Fruit fly (Drosophila melanogaster): ENCODE data around the gene CG42654.

Gene CG42654

dm6 chr3L:19922833-19923745 is 31.2 kb downstream of the CG42654 start, which contains the start of gene Pfdn6 (continued):
- TF ChIP-seq pb (GFP tag; optimal IDR thresholded peaks at IDR 0.05) (peak; percentile 57), dmrt11E (tag; optimal IDR thresholded peaks at IDR 0.05) (peak; percentile 82), CG3995 (GFP tag; optimal IDR thresholded peaks at IDR 0.05) (peak; percentile 44), Med (GFP tag) (peak; percentile 96), inv (GFP tag; IDR thresholded peaks at IDR 0.05; ENCODE audit: partially characterized antibody) (peak; percentile 82), dysf (GFP tag; IDR thresholded peaks at IDR 0.05) (peak; percentile 91), cad (GFP tag; optimal IDR thresholded peaks at IDR 0.05) (no peak), Myb (GFP tag; optimal IDR thresholded peaks at IDR 0.05) (peak; percentile 65), Trl (optimal IDR thresholded peaks at IDR 0.05) (peak in 1 of 2 experiments; percentile 31), Trl (GFP tag; optimal IDR thresholded peaks at IDR 0.05) (peak; percentile 69), hbn (GFP tag; IDR thresholded peaks at IDR 0.05; ENCODE audit: partially characterized antibody) (no peak), sr (GFP tag; IDR thresholded peaks at IDR 0.05) (0 out of 3 replicates have a peak, but pooled peaks have one; percentile 39), CG1603 (tag; optimal IDR thresholded peaks at IDR 0.05) (peak; percentile 89), CG11723 (GFP tag; optimal IDR thresholded peaks at IDR 0.05) (no peak), sim (GFP tag; IDR thresholded peaks at IDR 0.05) (no peak), pita (GFP tag; optimal IDR thresholded peaks at IDR 0.05) (no peak), crc (GFP tag; optimal IDR thresholded peaks at IDR 0.05) (no peak), Ravus (GFP tag; IDR thresholded peaks at IDR 0.05) (no peak), Taf1 (GFP tag; IDR thresholded peaks at IDR 0.05) (peak; percentile 35; the same call in 1 of the 2 replicates), NC2α (GFP tag; optimal IDR thresholded peaks at IDR 0.05) (no peak), CG34224 (GFP tag; IDR thresholded peaks at IDR 0.05; ENCODE audit: partially characterized antibody) (peak; percentile 73), mam (GFP tag; optimal IDR thresholded peaks at IDR 0.05) (peak; percentile 63), br (optimal IDR thresholded peaks at IDR 0.05) (no peak), CHES-1-like (GFP tag; optimal IDR thresholded peaks at IDR 0.05) (peak; percentile 62), chif (GFP tag; optimal IDR thresholded peaks at IDR 0.05) (peak; percentile 72 to 75), luna (GFP tag; optimal IDR thresholded peaks at IDR 0.05) (no peak), Neu2 (GFP tag; optimal IDR thresholded peaks at IDR 0.05; ENCODE audit: borderline replicate concordance) (no peak), fd102C (GFP tag; optimal IDR thresholded peaks at IDR 0.05) (no peak), CkIIα-i1 (GFP tag; IDR thresholded peaks at IDR 0.05) (no peak), z (GFP tag; IDR thresholded peaks at IDR 0.05) (no peak), Bdp1 (GFP tag; optimal IDR thresholded peaks at IDR 0.05) (peak; percentile 78), sqz (GFP tag; optimal IDR thresholded peaks at IDR 0.05) (no peak), fu2 (GFP tag; optimal IDR thresholded peaks at IDR 0.05) (peak; percentile 82), CG13287 (GFP tag; IDR thresholded peaks at IDR 0.05; ENCODE audit: partially characterized antibody) (peak; percentile 76), CG10274 (GFP tag; optimal IDR thresholded peaks at IDR 0.05) (peak; percentile 22), B-H2 (GFP tag; optimal IDR thresholded peaks at IDR 0.05) (peak; percentile 65), dpn (GFP tag; optimal IDR thresholded peaks at IDR 0.05) (peak; percentile 54 to 85), klu (GFP tag; IDR thresholded peaks at IDR 0.05) (peak; percentile 80), run (tag; optimal IDR thresholded peaks at IDR 0.05) (peak; percentile 12), Lim3 (GFP tag; IDR thresholded peaks at IDR 0.05) (no peak), CG16813 (GFP tag; IDR thresholded peaks at IDR 0.05; ENCODE audit: partially characterized antibody) (peak; percentile 64), CG34376 (GFP tag; optimal IDR thresholded peaks at IDR 0.05) (peak; percentile 56), fd64A (GFP tag; optimal IDR thresholded peaks at IDR 0.05) (peak; percentile 6), Scr (GFP tag; IDR thresholded peaks at IDR 0.05; ENCODE audit: partially characterized antibody) (peak; percentile 64), Mes4 (GFP tag; optimal IDR thresholded peaks at IDR 0.05) (peak; percentile 42), CG43689 (GFP tag; IDR thresholded peaks at IDR 0.05) (no peak), Xbp1 (GFP tag; optimal IDR thresholded peaks at IDR 0.05) (peak; percentile 84), CG4730 (GFP tag; IDR thresholded peaks at IDR 0.05) (peak; percentile 71), seq (GFP tag; IDR thresholded peaks at IDR 0.05) (peak; percentile 57; the same call in 1 of the 2 replicates), peb (GFP tag; IDR thresholded peaks at IDR 0.05) (no peak; the same call in 1 of the 2 replicates)

All from whole organism, embryonic.